Worm (Caenorhabditis elegans) whole organism, mixed stage, embryonic: ENCODE data around the gene rad-23.
A peak's percentile ranks its signal among the peaks of the same experiment; 100 is the strongest.

Source experiments
- cnd-1 ChIP-seq: fragments of 200-800 bp; sonication (Bioruptor generic); optimal IDR thresholded peaks from 2 replicates; lab custom pipeline; 2018; ENCODE audit warnings: mild to moderate bottlenecking, missing genetic modification characterization, missing compliant biosample characterization
- elt-1 ChIP-seq: sonication (generic microtip); optimal IDR thresholded peaks from 2 replicates; lab custom pipeline; 2017; ENCODE audit warnings: missing genetic modification characterization, mild to moderate bottlenecking, missing compliant biosample characterization, antibody characterized with exemption, moderate library complexity, borderline replicate concordance; ENCODE audit not compliant: insufficient read depth
- hlh-1 ChIP-seq: fragments of 150-350 bp; optimal IDR thresholded peaks from 2 replicates; lab custom pipeline; 2014; ENCODE audit warnings: missing biosample characterization, missing genetic modification reagents, missing genetic modification characterization
- nhr-12 ChIP-seq: fragments of 150-350 bp; optimal IDR thresholded peaks from 2 replicates; lab custom pipeline; 2014; ENCODE audit warnings: missing biosample characterization, missing genetic modification characterization
- nhr-237 ChIP-seq: fragments of 150-350 bp; optimal IDR thresholded peaks from 2 replicates; lab custom pipeline; 2014; ENCODE audit warnings: missing biosample characterization, missing genetic modification characterization
- nhr-28 ChIP-seq: fragments of 150-350 bp; optimal IDR thresholded peaks from 2 replicates; lab custom pipeline; 2014; ENCODE audit warnings: missing biosample characterization, missing genetic modification characterization
- sem-2 ChIP-seq: fragments of 200-800 bp; sonication (Bioruptor generic); optimal IDR thresholded peaks from 2 replicates; lab custom pipeline; 2018; ENCODE audit warnings: mild to moderate bottlenecking, missing genetic modification characterization, missing compliant biosample characterization
- snpc-4 ChIP-seq: fragments of 150-350 bp; optimal IDR thresholded peaks from 2 replicates; lab custom pipeline; 2014; ENCODE audit warnings: missing biosample characterization, missing genetic modification characterization
- sptf-1 ChIP-seq: sonication (generic microtip); optimal IDR thresholded peaks from 2 replicates; lab custom pipeline; 2017; ENCODE audit warnings: mild to moderate bottlenecking, missing genetic modification characterization, moderate library complexity, missing compliant biosample characterization
- unc-120 ChIP-seq: sonication (generic microtip); optimal IDR thresholded peaks from 2 replicates; lab custom pipeline; 2017; ENCODE audit warnings: missing genetic modification characterization, missing compliant biosample characterization; ENCODE audit not compliant: poor library complexity, severe bottlenecking
- unc-39 ChIP-seq: fragments of 150-350 bp; optimal IDR thresholded peaks from 2 replicates; lab custom pipeline; 2014; ENCODE audit warnings: missing biosample characterization, missing genetic modification characterization
- unc-62 ChIP-seq: fragments of 150-350 bp; optimal IDR thresholded peaks from 2 replicates; lab custom pipeline; 2014; ENCODE audit warnings: missing biosample characterization, missing genetic modification reagents, missing genetic modification characterization
- zip-8 ChIP-seq: fragments of 150-350 bp; optimal IDR thresholded peaks from 2 replicates; lab custom pipeline; 2014; ENCODE audit warnings: missing biosample characterization, missing genetic modification characterization

DNA sequence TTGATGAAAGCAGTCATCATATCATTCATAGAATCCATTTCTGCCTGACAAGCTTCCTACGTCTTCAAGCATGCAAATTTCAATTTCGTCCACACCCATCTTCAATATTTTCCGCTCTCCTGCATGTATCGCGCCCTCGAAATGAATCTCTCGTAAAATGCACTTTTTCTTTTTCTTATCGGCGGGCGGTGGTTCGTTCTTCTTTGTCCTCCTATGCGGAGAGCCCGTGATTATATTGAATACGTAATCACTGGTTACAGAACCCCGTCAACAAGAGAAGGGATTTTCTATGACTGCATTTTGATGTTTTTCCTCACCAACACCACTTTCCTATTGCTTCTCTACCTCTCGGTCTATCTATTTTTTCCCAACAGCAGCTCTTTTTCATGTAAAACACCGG lies 15.9 kb downstream of the rad-23 start:
- TF ChIP-seq hlh-1 (tag; lab: Kevin White, UChicago) (peak; percentile 16), snpc-4 (tag; lab: Kevin White, UChicago) (no peak), elt-1 (tag; lab: Kevin White, UChicago) (no peak), cnd-1 (tag; lab: Kevin White, UChicago) (no peak), sptf-1 (peak; percentile 51), unc-39 (tag; lab: Kevin White, UChicago) (no peak), nhr-237 (tag; lab: Kevin White, UChicago) (no peak), nhr-28 (tag; lab: Kevin White, UChicago) (no peak), unc-120 (tag; lab: Kevin White, UChicago) (no peak), unc-62 (no peak), sem-2 (GFP tag; lab: Kevin White, UChicago) (no peak), nhr-12 (tag; lab: Kevin White, UChicago) (no peak), zip-8 (no peak)
